Fruit fly (Drosophila melanogaster) whole organism, embryonic: ENCODE data around the gene wls.
A peak's percentile ranks its signal among the peaks of the same experiment; 100 is the strongest.

ENCODE experiments used
- Antp ChIP-seq: fragments of 200-800 bp; sonication (Bioruptor generic); optimal IDR thresholded peaks from 3 replicates; lab custom pipeline; 2016; ENCODE audit warnings: missing biosample characterization, missing genetic modification characterization
- C15 ChIP-seq: fragments of 200-800 bp; sonication (Bioruptor generic); IDR thresholded peaks from 3 replicates; pipeline ENCODE4 v1.3.6; 2022; ENCODE audit warnings: missing biosample characterization, missing genetic modification characterization
- CG10959 ChIP-seq: fragments of 200-800 bp; sonication (Bioruptor generic); IDR thresholded peaks from 2 replicates; pipeline ENCODE4 v1.3.6; 2022; ENCODE audit warnings: missing biosample characterization, missing genetic modification characterization
- CG11504 ChIP-seq: fragments of 200-800 bp; sonication (Bioruptor generic); optimal IDR thresholded peaks from 3 replicates; lab custom pipeline; 2019; ENCODE audit warnings: missing biosample characterization, mild to moderate bottlenecking, missing genetic modification characterization, moderate library complexity
- CG13775 ChIP-seq: fragments of 200-800 bp; sonication (Bioruptor generic); optimal IDR thresholded peaks from 3 replicates; lab custom pipeline; 2017; ENCODE audit warnings: missing biosample characterization, mild to moderate bottlenecking, missing genetic modification characterization
- CG15696 ChIP-seq: fragments of 200-800 bp; sonication (Bioruptor generic); optimal IDR thresholded peaks from 2 replicates; lab custom pipeline; 2019; ENCODE audit warnings: missing biosample characterization, mild to moderate bottlenecking, missing genetic modification characterization, moderate library complexity
- CG17361 ChIP-seq: fragments of 200-800 bp; sonication (Bioruptor generic); IDR thresholded peaks from 3 replicates; pipeline ENCODE4 v1.3.6; 2022; ENCODE audit warnings: missing biosample characterization, missing genetic modification characterization
- CG18599 ChIP-seq: fragments of 200-800 bp; sonication (Bioruptor generic); optimal IDR thresholded peaks from 3 replicates; lab custom pipeline; 2017; ENCODE audit warnings: missing biosample characterization, missing genetic modification characterization, mild to moderate bottlenecking, moderate library complexity, missing genetic modification reagents
- CG18764 ChIP-seq: fragments of 200-800 bp; sonication (Bioruptor generic); optimal IDR thresholded peaks from 3 replicates; lab custom pipeline; 2016; ENCODE audit warnings: missing biosample characterization, missing genetic modification characterization
- CG2199 ChIP-seq: fragments of 200-800 bp; sonication (Bioruptor generic); IDR thresholded peaks from 3 replicates; pipeline ENCODE4 v1.3.6; 2022; ENCODE audit warnings: missing biosample characterization, missing genetic modification characterization
- CG2202 ChIP-seq: fragments of 200-800 bp; sonication (Bioruptor generic); optimal IDR thresholded peaks from 2 replicates; lab custom pipeline; 2018; ENCODE audit warnings: missing biosample characterization, mild to moderate bottlenecking, missing genetic modification characterization
- CG30403 ChIP-seq: fragments of 200-800 bp; sonication (Bioruptor generic); optimal IDR thresholded peaks from 3 replicates; lab custom pipeline; 2016; ENCODE audit warnings: missing biosample characterization, missing genetic modification characterization
- CG3065 ChIP-seq: fragments of 200-800 bp; sonication (Bioruptor generic); optimal IDR thresholded peaks from 2 replicates; lab custom pipeline; 2016; ENCODE audit warnings: missing biosample characterization, missing genetic modification characterization
- CG31441 ChIP-seq: fragments of 200-800 bp; sonication (Bioruptor generic); IDR thresholded peaks from 2 replicates; pipeline ENCODE4 v1.3.6; 2022; ENCODE audit warnings: missing biosample characterization, missing genetic modification characterization
- CG42726 ChIP-seq: fragments of 200-800 bp; sonication (Bioruptor generic); IDR thresholded peaks from 2 replicates; pipeline ENCODE4 v1.3.6; 2022; ENCODE audit warnings: missing biosample characterization, missing genetic modification characterization; ENCODE audit not compliant: partially characterized antibody
- CG5245 ChIP-seq: fragments of 200-800 bp; sonication (Bioruptor generic); optimal IDR thresholded peaks from 3 replicates; lab custom pipeline; 2016; ENCODE audit warnings: missing biosample characterization, missing genetic modification characterization
- CG7357 ChIP-seq: fragments of 200-800 bp; sonication (Bioruptor generic); IDR thresholded peaks from 3 replicates; pipeline ENCODE4 v1.3.6; 2022; ENCODE audit warnings: missing biosample characterization, missing genetic modification characterization
- CG8765 ChIP-seq: fragments of 200-800 bp; sonication (Bioruptor generic); IDR thresholded peaks from 2 replicates; pipeline ENCODE4 v1.3.6; 2022; ENCODE audit warnings: missing biosample characterization, missing genetic modification characterization
- CG9437 ChIP-seq: fragments of 200-800 bp; sonication (Bioruptor generic); optimal IDR thresholded peaks from 2 replicates; lab custom pipeline; 2018; ENCODE audit warnings: missing biosample characterization, mild to moderate bottlenecking, missing genetic modification characterization
- Camta ChIP-seq: fragments of 200-800 bp; sonication (Bioruptor generic); optimal IDR thresholded peaks from 2 replicates; lab custom pipeline; 2016; ENCODE audit warnings: missing biosample characterization, missing genetic modification characterization
- CrebB ChIP-seq: fragments of 200-800 bp; sonication (Bioruptor generic); optimal IDR thresholded peaks from 3 replicates; lab custom pipeline; 2018; ENCODE audit warnings: missing biosample characterization, mild to moderate bottlenecking, missing genetic modification characterization
- Dll ChIP-seq: fragments of 200-800 bp; sonication (Bioruptor generic); IDR thresholded peaks from 4 replicates; pipeline ENCODE4 v1.3.6; 2022; ENCODE audit warnings: missing biosample characterization, missing genetic modification characterization; ENCODE audit not compliant: partially characterized antibody
- Dref ChIP-seq: fragments of 200-800 bp; sonication (Bioruptor generic); IDR thresholded peaks from 2 replicates; pipeline ENCODE4 v1.3.6; 2022; ENCODE audit warnings: missing biosample characterization, missing genetic modification characterization
- Elba2 ChIP-seq: fragments of 200-800 bp; sonication (Bioruptor generic); optimal IDR thresholded peaks from 3 replicates; lab custom pipeline; 2016; ENCODE audit warnings: missing biosample characterization, missing genetic modification characterization
- H2.0 ChIP-seq: fragments of 200-800 bp; sonication (Bioruptor generic); IDR thresholded peaks from 2 replicates; pipeline ENCODE4 v1.3.6; 2022; ENCODE audit warnings: missing biosample characterization, missing genetic modification characterization
- Hr3 ChIP-seq: fragments of 200-800 bp; sonication (Bioruptor generic); optimal IDR thresholded peaks from 3 replicates; lab custom pipeline; 2016; ENCODE audit warnings: missing biosample characterization, missing genetic modification characterization
- Oaz ChIP-seq: fragments of 200-800 bp; sonication (Bioruptor generic); IDR thresholded peaks from 2 replicates; pipeline ENCODE4 v1.3.6; 2022; ENCODE audit warnings: missing biosample characterization, missing genetic modification characterization
- Opbp ChIP-seq: fragments of 200-800 bp; sonication (Bioruptor generic); IDR thresholded peaks from 3 replicates; pipeline ENCODE4 v1.3.6; 2022; ENCODE audit warnings: missing biosample characterization, missing genetic modification characterization; ENCODE audit not compliant: partially characterized antibody
- amos ChIP-seq: fragments of 200-800 bp; sonication (Bioruptor generic); IDR thresholded peaks from 2 replicates; pipeline ENCODE4 v1.3.6; 2022; ENCODE audit warnings: missing biosample characterization, missing genetic modification characterization; ENCODE audit not compliant: partially characterized antibody
- ash1 ChIP-seq: fragments of 200-800 bp; sonication (Bioruptor generic); optimal IDR thresholded peaks from 2 replicates; lab custom pipeline; 2018; ENCODE audit warnings: missing biosample characterization, mild to moderate bottlenecking, missing genetic modification characterization
- bab2 ChIP-seq: fragments of 200-800 bp; sonication (Bioruptor generic); optimal IDR thresholded peaks from 2 replicates; lab custom pipeline; 2016; ENCODE audit warnings: missing biosample characterization, missing genetic modification characterization
- cas ChIP-seq: fragments of 200-800 bp; sonication (Bioruptor generic); IDR thresholded peaks from 2 replicates; pipeline ENCODE4 v1.3.6; 2022; ENCODE audit warnings: missing biosample characterization, missing genetic modification characterization
- chn ChIP-seq: fragments of 200-800 bp; sonication (Bioruptor generic); optimal IDR thresholded peaks from 2 replicates; lab custom pipeline; 2016; ENCODE audit warnings: missing biosample characterization, missing genetic modification characterization
- crc ChIP-seq: fragments of 200-800 bp; sonication (Bioruptor generic); optimal IDR thresholded peaks from 2 replicates; lab custom pipeline; 2016; ENCODE audit warnings: missing biosample characterization, missing genetic modification characterization
- da ChIP-seq: fragments of 200-800 bp; sonication (Bioruptor generic); optimal IDR thresholded peaks from 2 replicates; lab custom pipeline; 2016; ENCODE audit warnings: missing biosample characterization, missing genetic modification characterization
- dan ChIP-seq: fragments of 200-800 bp; sonication (Bioruptor generic); IDR thresholded peaks from 2 replicates; pipeline ENCODE4 v1.3.6; 2022; ENCODE audit warnings: missing biosample characterization, missing genetic modification characterization
- danr ChIP-seq: fragments of 200-800 bp; sonication (Bioruptor generic); IDR thresholded peaks from 2 replicates; pipeline ENCODE4 v1.3.6; 2022; ENCODE audit warnings: missing biosample characterization, missing genetic modification characterization
- dmrt99B ChIP-seq: fragments of 200-800 bp; sonication (Bioruptor generic); optimal IDR thresholded peaks from 2 replicates; lab custom pipeline; 2018; ENCODE audit warnings: missing biosample characterization, mild to moderate bottlenecking, missing genetic modification characterization, moderate library complexity
- eve ChIP-seq, 2 experiments: fragments of >200 bp; optimal IDR thresholded peaks; 2 replicates each; lab custom pipeline; 2017; ENCODE audit warnings: missing biosample characterization in 2 of 2, missing genetic modification characterization in 2 of 2
- exex ChIP-seq: fragments of 200-800 bp; sonication (Bioruptor generic); optimal IDR thresholded peaks from 4 replicates; lab custom pipeline; 2018; ENCODE audit warnings: missing biosample characterization, mild to moderate bottlenecking, missing genetic modification characterization, moderate library complexity
- grn ChIP-seq: fragments of 200-800 bp; sonication (Bioruptor generic); optimal IDR thresholded peaks from 3 replicates; lab custom pipeline; 2017; ENCODE audit warnings: missing biosample characterization, missing genetic modification characterization
- jigr1 ChIP-seq: fragments of 200-800 bp; sonication (Bioruptor generic); IDR thresholded peaks from 3 replicates; pipeline ENCODE4 v1.3.6; 2022; ENCODE audit warnings: missing biosample characterization, missing genetic modification characterization
- luna ChIP-seq: fragments of 200-800 bp; sonication (Bioruptor generic); optimal IDR thresholded peaks from 2 replicates; lab custom pipeline; 2016; ENCODE audit warnings: missing biosample characterization, missing genetic modification characterization
- mirr ChIP-seq: fragments of 200-800 bp; sonication (Bioruptor generic); optimal IDR thresholded peaks from 3 replicates; lab custom pipeline; 2018; ENCODE audit warnings: missing biosample characterization, mild to moderate bottlenecking, missing genetic modification characterization
- nmo ChIP-seq: fragments of 200-800 bp; sonication (Bioruptor generic); optimal IDR thresholded peaks from 2 replicates; lab custom pipeline; 2018; ENCODE audit warnings: missing biosample characterization, mild to moderate bottlenecking, missing genetic modification characterization, moderate library complexity
- run ChIP-seq: fragments of 200-800 bp; sonication (Bioruptor generic); optimal IDR thresholded peaks from 3 replicates; lab custom pipeline; 2018; ENCODE audit warnings: missing biosample characterization, mild to moderate bottlenecking, missing genetic modification characterization
- sc ChIP-seq, 3 experiments: fragments of >200 bp in 2 of 3; fragments of 200-800 bp in 1 of 3; sonication (Bioruptor generic) in 1 of 3; optimal IDR thresholded peaks; 2 replicates in 2 of 3; 3 replicates in 1 of 3; lab custom pipeline; 2017; ENCODE audit warnings: mild to moderate bottlenecking in 1 of 3, missing biosample characterization in 1 of 3, missing genetic modification characterization in 1 of 3, missing genetic modification reagents in 1 of 3
- toy ChIP-seq: fragments of 200-800 bp; sonication (Bioruptor generic); IDR thresholded peaks from 2 replicates; pipeline ENCODE4 v1.3.6; 2022; ENCODE audit warnings: missing biosample characterization, missing genetic modification characterization
- tx ChIP-seq: fragments of 200-800 bp; sonication (Bioruptor generic); optimal IDR thresholded peaks from 2 replicates; lab custom pipeline; 2016; ENCODE audit warnings: missing biosample characterization, missing genetic modification characterization

Gene wls

dm6 chr3L:11205608-11206336, 36.3 kb upstream of the wls start, which contains the start of gene Plod (continued):
- TF ChIP-seq H2.0 (GFP tag; lab: Robert Waterston, UW) = no peak
- peak; percentile 56 for TF ChIP-seq CG42726 (GFP tag; lab: Robert Waterston, UW)
- peak; percentile 1 for TF ChIP-seq Antp (GFP tag; lab: Kevin White, UChicago)
- peak; percentile 50; the same call in 2 of the 4 replicates for TF ChIP-seq Dll
- TF ChIP-seq Dref = no peak; the same call in 1 of the 2 replicates
- TF ChIP-seq luna (GFP tag; lab: Kevin White, UChicago) = no peak
- no peak for TF ChIP-seq CG8765 (GFP tag; lab: Robert Waterston, UW)
- no peak for TF ChIP-seq bab2 (GFP tag; lab: Kevin White, UChicago)
- TF ChIP-seq crc (GFP tag; lab: Kevin White, UChicago) = no peak
- TF ChIP-seq Opbp = 0 out of 3 replicates have a peak, but pooled peaks have one; percentile 59
- TF ChIP-seq eve (GFP tag; optimal IDR thresholded peaks at IDR 0.05; lab: Kevin White, UChicago) = no peak
- TF ChIP-seq da = no peak
- peak; percentile 13 for TF ChIP-seq Camta (GFP tag; lab: Kevin White, UChicago)
- TF ChIP-seq CG15696 (tag; lab: Kevin White, UChicago) = peak; percentile 25
- TF ChIP-seq CG18764 (GFP tag; lab: Kevin White, UChicago) = peak; percentile 0
- no peak for TF ChIP-seq CG13775 (GFP tag; lab: Kevin White, UChicago)
- TF ChIP-seq run (tag; lab: Kevin White, UChicago) = peak; percentile 54
- TF ChIP-seq mirr (GFP tag; lab: Kevin White, UChicago) = peak; percentile 32
- TF ChIP-seq CG10959 (GFP tag; lab: Robert Waterston, UW) = no peak
- TF ChIP-seq Hr3 = peak; percentile 25
- peak; percentile 75 for TF ChIP-seq nmo (GFP tag; lab: Kevin White, UChicago)
- TF ChIP-seq C15 (GFP tag; lab: Robert Waterston, UW) = no peak
- TF ChIP-seq chn (GFP tag; lab: Kevin White, UChicago) = peak; percentile 45
- no peak for TF ChIP-seq grn (GFP tag; lab: Kevin White, UChicago)
- TF ChIP-seq danr = no peak
- TF ChIP-seq jigr1 = no peak; the same call in 2 of the 3 replicates
- no peak for TF ChIP-seq CG5245 (GFP tag; lab: Kevin White, UChicago)
- no peak for TF ChIP-seq CG3065 (GFP tag; lab: Kevin White, UChicago)
- TF ChIP-seq dmrt99B = peak; percentile 27
- peak; percentile 48; the same call in 1 of the 2 replicates for TF ChIP-seq amos (GFP tag; lab: Robert Waterston, UW)
- peak; percentile 27 for TF ChIP-seq CG2202
- TF ChIP-seq CrebB (tag; lab: Kevin White, UChicago) = peak; percentile 28
- no peak for TF ChIP-seq tx (GFP tag; lab: Kevin White, UChicago)
- no peak for TF ChIP-seq toy (GFP tag; lab: Robert Waterston, UW)
- no peak for TF ChIP-seq Elba2 (GFP tag; lab: Kevin White, UChicago)
- peak; percentile 43 for TF ChIP-seq CG18599 (GFP tag; lab: Kevin White, UChicago)
- TF ChIP-seq CG9437 (GFP tag; lab: Kevin White, UChicago) = no peak
- peak; percentile 78; the same call in 2 of the 3 replicates for TF ChIP-seq CG17361 (GFP tag; lab: Robert Waterston, UW)
- peak; percentile 45 for TF ChIP-seq CG30403 (GFP tag; lab: Kevin White, UChicago)
- TF ChIP-seq cas (GFP tag; lab: Robert Waterston, UW) = no peak
- TF ChIP-seq dan (GFP tag; lab: Robert Waterston, UW) = no peak
- peak; percentile 70 for TF ChIP-seq CG11504 (tag; lab: Kevin White, UChicago)
- TF ChIP-seq CG7357 (GFP tag; lab: Robert Waterston, UW) = peak; percentile 94
- peak; percentile 66 for TF ChIP-seq CG31441 (GFP tag; lab: Robert Waterston, UW)
- no peak for TF ChIP-seq Oaz (GFP tag; lab: Robert Waterston, UW)
- no peak for TF ChIP-seq sc (optimal IDR thresholded peaks at IDR 0.05; lab: Kevin White, UChicago)
- no peak for TF ChIP-seq sc (GFP tag; optimal IDR thresholded peaks at IDR 0.05; lab: Kevin White, UChicago)
- TF ChIP-seq exex (tag; lab: Kevin White, UChicago) = no peak
- peak; percentile 82; the same call in 1 of the 3 replicates for TF ChIP-seq CG2199 (GFP tag; lab: Robert Waterston, UW)
- TF ChIP-seq ash1 (GFP tag; lab: Kevin White, UChicago) = no peak
